Fruit fly (Drosophila melanogaster): ENCODE data around the gene CG32079.

DNA sequence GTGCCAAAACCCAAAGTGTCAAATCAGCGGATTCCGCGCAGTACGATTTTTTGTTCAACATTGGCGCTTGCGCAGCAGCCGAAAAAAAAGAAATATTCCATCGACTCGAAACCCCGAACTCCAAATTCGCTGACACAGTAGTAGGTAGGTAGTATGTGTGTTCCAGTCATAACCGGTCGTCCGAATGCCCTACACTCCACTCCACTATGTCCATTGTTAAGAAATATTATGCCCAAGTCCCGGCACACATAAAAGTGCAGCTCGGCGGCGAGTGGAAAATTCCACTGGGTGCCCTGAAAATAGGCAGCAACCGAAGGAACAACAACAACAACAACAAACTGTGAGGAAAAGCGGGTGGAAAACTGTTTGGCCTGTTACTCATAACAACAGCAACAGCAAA is 19.6 kb downstream of the CG32079 start:
- no peak for TF ChIP-seq Eip78C (GFP tag)
- no peak for TF ChIP-seq topi (GFP tag; optimal IDR thresholded peaks at IDR 0.05)
- TF ChIP-seq Blimp-1 (GFP tag; optimal IDR thresholded peaks at IDR 0.05): no peak
- TF ChIP-seq CG1621 (tag; optimal IDR thresholded peaks at IDR 0.05): no peak
- no peak for TF ChIP-seq CG6792 (GFP tag; optimal IDR thresholded peaks at IDR 0.05)
- no peak for TF ChIP-seq fd85E (GFP tag; optimal IDR thresholded peaks at IDR 0.05)
- TF ChIP-seq Hr4 (GFP tag; optimal IDR thresholded peaks at IDR 0.05): no peak
- TF ChIP-seq Ets21C (GFP tag; optimal IDR thresholded peaks at IDR 0.05): no peak
- no peak for TF ChIP-seq spab (GFP tag; optimal IDR thresholded peaks at IDR 0.05)
- no peak for TF ChIP-seq CG10669 (GFP tag; optimal IDR thresholded peaks at IDR 0.05)
- no peak for TF ChIP-seq Sox14 (GFP tag; optimal IDR thresholded peaks at IDR 0.05)
